Worm (Caenorhabditis elegans): ENCODE data around the gene nas-38.

- TF ChIP-seq ceh-22 (tag; optimal IDR thresholded peaks at IDR 0.05) (no peak), ama-1 (optimal IDR thresholded peaks at IDR 0.05) (no peak)
Observed at ce11 chrX:542807-543206, 15.2 kb upstream of the nas-38 start, which contains the start of gene F28C10.1.
